Worm (Caenorhabditis elegans): ENCODE results near the gene nhr-35.

The nhr-35 gene

ce11 chrX:4548929-4549328, 16.4 kb downstream of the nhr-35 start:
- TF ChIP-seq elt-1 (tag; optimal IDR thresholded peaks at IDR 0.05; ENCODE audit: borderline replicate concordance, insufficient read depth) (peak; percentile 50), snpc-4 (tag; optimal IDR thresholded peaks at IDR 0.05) (no peak), ham-2 (GFP tag; optimal IDR thresholded peaks at IDR 0.05) (peak; percentile 78), nhr-2 (tag; optimal IDR thresholded peaks at IDR 0.05) (peak; percentile 58), bed-3 (GFP tag; optimal IDR thresholded peaks at IDR 0.05) (no peak)

DNA sequence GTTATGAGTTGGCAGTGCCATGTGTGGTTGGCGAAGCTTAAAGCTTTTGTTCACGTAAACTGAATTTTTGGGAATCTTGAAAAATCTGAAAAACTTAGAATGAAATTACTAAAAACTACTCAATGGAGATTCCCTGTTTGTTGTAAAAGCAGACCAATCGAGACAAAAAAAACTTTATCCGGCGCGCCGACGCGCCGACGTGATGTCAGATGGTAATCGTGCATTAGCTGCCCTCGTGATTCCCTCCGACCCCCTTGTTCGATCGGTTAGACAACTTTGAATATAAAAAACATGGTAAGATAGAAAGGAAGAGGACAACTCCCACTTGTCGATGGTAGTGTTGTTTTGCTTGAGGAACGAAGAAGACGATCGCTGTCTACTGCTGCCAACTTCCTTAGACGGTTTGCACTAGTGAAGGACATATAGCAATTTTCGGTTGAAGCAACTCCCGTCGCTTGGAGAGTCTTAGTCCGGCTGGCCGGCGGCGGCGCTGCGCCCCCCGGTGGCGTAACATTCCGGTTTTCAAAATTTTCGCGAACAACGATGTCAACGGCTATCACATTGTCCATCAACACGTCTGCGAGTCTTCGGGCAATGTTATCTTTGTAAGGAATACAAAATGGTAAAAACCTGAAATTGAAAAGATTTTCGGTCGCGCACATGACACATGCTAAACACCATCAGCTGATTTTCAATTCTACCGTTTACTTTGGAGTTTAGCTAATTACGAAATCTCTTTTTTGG, 17.5 kb downstream of the nhr-35 start, which contains the start of gene C07A12.18:
C07A12.18 (minus strand) TSS at position 51 of the 744 bp plus-strand sequence.
- no peak for TF ChIP-seq ceh-43 (GFP tag; optimal IDR thresholded peaks at IDR 0.05)
- TF ChIP-seq ham-2 (GFP tag; optimal IDR thresholded peaks at IDR 0.05) = peak; percentile 11

DNA sequence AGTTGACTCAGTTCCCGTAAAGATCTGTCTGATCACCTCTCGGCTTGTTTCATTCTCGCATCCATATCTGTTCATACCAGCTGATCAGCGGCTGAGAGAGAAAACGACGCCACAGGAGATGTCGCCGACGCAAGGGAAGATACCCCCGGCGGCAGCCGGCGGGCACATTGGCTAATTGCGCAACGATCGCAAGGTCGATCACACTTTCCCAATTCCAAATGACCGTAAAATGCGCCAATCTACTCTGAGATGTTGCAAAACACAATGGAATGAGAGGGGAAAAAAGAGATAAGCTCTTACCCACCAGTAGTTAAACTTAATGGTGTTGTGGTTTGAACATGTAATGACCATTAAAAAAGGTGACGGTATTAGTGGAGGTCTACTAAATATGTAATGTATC, 18.5 kb downstream of the nhr-35 start:
- TF ChIP-seq elt-1 (tag; optimal IDR thresholded peaks at IDR 0.05; ENCODE audit: borderline replicate concordance, insufficient read depth) (peak; percentile 81), zip-8 (tag; optimal IDR thresholded peaks at IDR 0.05) (peak; percentile 75), lin-32 (GFP tag; optimal IDR thresholded peaks at IDR 0.05) (no peak), ham-2 (GFP tag; optimal IDR thresholded peaks at IDR 0.05) (peak; percentile 99)

ce11 chrX:4553033-4553432, 20.5 kb downstream of the nhr-35 start:
- TF ChIP-seq mab-5 (tag; optimal IDR thresholded peaks at IDR 0.05) = no peak
- TF ChIP-seq tbx-8 (GFP tag; optimal IDR thresholded peaks at IDR 0.05) = no peak
- peak; percentile 86 for TF ChIP-seq elt-1 (tag; optimal IDR thresholded peaks at IDR 0.05; ENCODE audit: borderline replicate concordance, insufficient read depth)
- peak; percentile 10 for TF ChIP-seq unc-62 (GFP tag; optimal IDR thresholded peaks at IDR 0.05)
- TF ChIP-seq ham-2 (GFP tag; optimal IDR thresholded peaks at IDR 0.05) = peak; percentile 100

DNA sequence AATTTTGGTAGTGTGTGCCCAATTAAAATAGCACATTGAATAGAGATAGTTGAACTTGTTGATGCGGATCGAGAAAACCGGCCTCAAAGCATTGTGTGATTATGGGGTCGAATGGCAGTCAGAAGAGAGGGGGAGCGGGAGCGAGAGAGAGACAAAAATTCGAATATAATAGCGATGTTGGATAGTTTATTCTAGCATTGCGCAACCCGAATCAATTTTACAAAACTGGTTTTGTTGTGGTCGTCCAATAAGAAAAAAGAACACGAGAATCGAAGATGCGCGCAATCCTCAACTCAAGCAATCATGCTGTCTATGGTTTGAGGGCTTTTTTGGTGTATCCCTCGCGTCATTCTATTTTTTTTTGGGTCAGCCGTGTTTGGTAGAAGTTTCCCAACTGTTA, 21.0 kb downstream of the nhr-35 start:
- no peak for TF ChIP-seq ceh-83 (GFP tag; optimal IDR thresholded peaks at IDR 0.05)
- TF ChIP-seq bed-3 (GFP tag; optimal IDR thresholded peaks at IDR 0.05) = no peak
- no peak for TF ChIP-seq ceh-39 (tag; optimal IDR thresholded peaks at IDR 0.05)
- TF ChIP-seq sptf-1 (tag; optimal IDR thresholded peaks at IDR 0.05) = no peak

ce11 chrX:4554385-4554784, 21.9 kb downstream of the nhr-35 start, which contains the start of gene ham-2:
Gene ham-2 (plus strand): TSS chrX:4554685.
- TF ChIP-seq elt-3 (tag; optimal IDR thresholded peaks at IDR 0.05) (no peak), tbx-8 (GFP tag; optimal IDR thresholded peaks at IDR 0.05) (no peak), mab-5 (tag; optimal IDR thresholded peaks at IDR 0.05) (no peak), nhr-2 (tag; optimal IDR thresholded peaks at IDR 0.05) (no peak), ceh-39 (tag; optimal IDR thresholded peaks at IDR 0.05) (no peak), pha-4 (tag; optimal IDR thresholded peaks at IDR 0.05) (no peak), elt-1 (tag; optimal IDR thresholded peaks at IDR 0.05; ENCODE audit: borderline replicate concordance, insufficient read depth) (no peak), unc-39 (tag; optimal IDR thresholded peaks at IDR 0.05) (no peak), mep-1 (tag; optimal IDR thresholded peaks at IDR 0.05) (no peak), ceh-83 (GFP tag; optimal IDR thresholded peaks at IDR 0.05) (no peak), unc-120 (tag; optimal IDR thresholded peaks at IDR 0.05; ENCODE audit: poor library complexity, severe bottlenecking) (no peak)

ce11 chrX:4556028-4556427, 23.5 kb downstream of the nhr-35 start:
- TF ChIP-seq ham-2 (GFP tag; optimal IDR thresholded peaks at IDR 0.05) (peak; percentile 93), sptf-1 (tag; optimal IDR thresholded peaks at IDR 0.05) (peak; percentile 15), lin-13 (tag; optimal IDR thresholded peaks at IDR 0.05) (no peak)

ce11 chrX:4561863-4562262, 29.4 kb downstream of the nhr-35 start, which contains the start of gene C05E11.6:
Gene C05E11.6 (plus strand): TSS chrX:4562163.
- TF ChIP-seq lsy-2 (tag; optimal IDR thresholded peaks at IDR 0.05) (no peak), nhr-2 (tag; optimal IDR thresholded peaks at IDR 0.05) (no peak), nhr-28 (tag; optimal IDR thresholded peaks at IDR 0.05) (no peak), snpc-4 (tag; optimal IDR thresholded peaks at IDR 0.05) (no peak), nhr-237 (tag; optimal IDR thresholded peaks at IDR 0.05) (no peak), zip-8 (tag; optimal IDR thresholded peaks at IDR 0.05) (no peak), unc-39 (tag; optimal IDR thresholded peaks at IDR 0.05) (no peak)
